Worm (Caenorhabditis elegans): ENCODE measurements around the gene otub-1.

- no peak for TF ChIP-seq ceh-16 (tag; optimal IDR thresholded peaks at IDR 0.05)
- no peak for TF ChIP-seq elt-3 (tag; optimal IDR thresholded peaks at IDR 0.05)
- no peak for TF ChIP-seq R02D3.7 (tag; optimal IDR thresholded peaks at IDR 0.05)
- no peak for TF ChIP-seq unc-39 (tag; optimal IDR thresholded peaks at IDR 0.05)
- TF ChIP-seq unc-62 (GFP tag; optimal IDR thresholded peaks at IDR 0.05), result no peak
- TF ChIP-seq pha-4 (tag; optimal IDR thresholded peaks at IDR 0.05), result no peak
- no peak for TF ChIP-seq hmg-11 (tag; optimal IDR thresholded peaks at IDR 0.05)
- no peak for TF ChIP-seq nhr-11 (tag; optimal IDR thresholded peaks at IDR 0.05)
- no peak for TF ChIP-seq elt-2 (tag; optimal IDR thresholded peaks at IDR 0.05)
- TF ChIP-seq skn-1 (tag; optimal IDR thresholded peaks at IDR 0.05), result no peak
- TF ChIP-seq ama-1 (optimal IDR thresholded peaks at IDR 0.05), result no peak
- no peak for TF ChIP-seq zag-1 (tag; optimal IDR thresholded peaks at IDR 0.05)
These were observed 23.3 kb downstream of the otub-1 start, which contains the start of the genes C01G10.5 and C01G10.4 for ce11 chrV:15089438-15089837.

Measured in whole organism, L3 larva.